Fruit fly (Drosophila melanogaster): ENCODE results near the gene CG1172.

CG1172 gene

DNA sequence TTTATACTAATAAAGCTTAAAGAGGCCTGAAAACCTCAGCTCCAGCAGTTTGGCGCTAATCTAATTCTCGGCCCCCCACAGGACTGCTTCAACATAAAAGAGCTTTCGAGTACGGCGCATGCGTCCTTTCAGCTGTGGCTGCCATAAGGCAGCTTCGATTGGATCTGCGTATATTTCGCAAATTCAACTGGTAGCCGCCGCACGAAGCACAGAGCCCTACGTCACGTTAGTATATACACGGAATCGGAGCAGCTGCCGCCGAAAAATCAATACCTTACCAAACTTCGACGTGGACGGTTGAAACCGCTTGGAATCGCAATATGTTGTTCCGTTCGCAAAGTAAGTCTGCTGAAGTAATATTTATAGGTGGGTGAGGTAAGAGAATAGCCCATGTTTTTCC lies 17.1 kb upstream of the CG1172 start, which contains the start of gene 7B2:
Gene 7B2 (plus strand): TSS at position 169 of the 400 bp plus-strand sequence.
- no peak for TF ChIP-seq dsf (GFP tag; optimal IDR thresholded peaks at IDR 0.05; ENCODE audit: borderline replicate concordance)
- no peak for TF ChIP-seq tai (GFP tag; optimal IDR thresholded peaks at IDR 0.05)
- TF ChIP-seq OdsH (GFP tag; optimal IDR thresholded peaks at IDR 0.05) = no peak
- TF ChIP-seq fru (GFP tag; optimal IDR thresholded peaks at IDR 0.05) = no peak
- TF ChIP-seq dl (GFP tag; optimal IDR thresholded peaks at IDR 0.05; ENCODE audit: insufficient read depth in 1 of 2, partially characterized antibody in 2 of 2) = no peak
- no peak for TF ChIP-seq ey (GFP tag; optimal IDR thresholded peaks at IDR 0.05)
- no peak for TF ChIP-seq N (GFP tag; optimal IDR thresholded peaks at IDR 0.05)
- no peak for TF ChIP-seq Myc (optimal IDR thresholded peaks at IDR 0.05)
- TF ChIP-seq sage (GFP tag; optimal IDR thresholded peaks at IDR 0.05) = no peak
- no peak for TF ChIP-seq br (GFP tag; optimal IDR thresholded peaks at IDR 0.05)
- no peak for TF ChIP-seq GATAd (GFP tag; optimal IDR thresholded peaks at IDR 0.05)
- no peak for TF ChIP-seq Hnf4 (GFP tag; optimal IDR thresholded peaks at IDR 0.05)
- TF ChIP-seq woc (GFP tag; optimal IDR thresholded peaks at IDR 0.05) = no peak
- no peak for TF ChIP-seq jim (GFP tag; optimal IDR thresholded peaks at IDR 0.05)

DNA sequence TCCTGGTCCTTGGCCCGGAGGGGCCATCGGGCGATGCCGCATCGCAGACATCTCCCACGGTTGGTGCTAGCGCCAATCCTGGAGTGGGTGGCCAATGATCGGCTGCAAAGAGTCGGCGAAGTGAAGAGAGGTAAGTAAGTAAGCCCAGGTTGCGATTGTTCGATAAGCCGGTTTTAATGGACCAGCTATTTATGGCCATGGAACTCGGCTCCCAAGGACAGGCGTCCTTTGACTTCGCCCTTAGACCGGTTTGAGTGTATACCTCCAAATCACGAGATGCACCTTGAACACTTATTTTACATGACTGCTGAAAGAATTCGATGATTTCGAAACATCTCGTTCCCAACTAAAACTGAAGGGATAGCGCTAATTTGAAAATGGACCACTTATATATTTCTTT lies 8.0 kb upstream of the CG1172 start:
- TF ChIP-seq fru (GFP tag; optimal IDR thresholded peaks at IDR 0.05) = peak; percentile 14
- no peak for TF ChIP-seq Dif (GFP tag; optimal IDR thresholded peaks at IDR 0.05; ENCODE audit: partially characterized antibody)
- TF ChIP-seq tai (GFP tag; optimal IDR thresholded peaks at IDR 0.05) = no peak
- TF ChIP-seq GATAd (GFP tag; optimal IDR thresholded peaks at IDR 0.05) = no peak
- no peak for TF ChIP-seq dsf (GFP tag; optimal IDR thresholded peaks at IDR 0.05; ENCODE audit: borderline replicate concordance)
- TF ChIP-seq Vsx2 (GFP tag; optimal IDR thresholded peaks at IDR 0.05; ENCODE audit: partially characterized antibody) = no peak
- TF ChIP-seq foxo (GFP tag; optimal IDR thresholded peaks at IDR 0.05) = no peak

DNA sequence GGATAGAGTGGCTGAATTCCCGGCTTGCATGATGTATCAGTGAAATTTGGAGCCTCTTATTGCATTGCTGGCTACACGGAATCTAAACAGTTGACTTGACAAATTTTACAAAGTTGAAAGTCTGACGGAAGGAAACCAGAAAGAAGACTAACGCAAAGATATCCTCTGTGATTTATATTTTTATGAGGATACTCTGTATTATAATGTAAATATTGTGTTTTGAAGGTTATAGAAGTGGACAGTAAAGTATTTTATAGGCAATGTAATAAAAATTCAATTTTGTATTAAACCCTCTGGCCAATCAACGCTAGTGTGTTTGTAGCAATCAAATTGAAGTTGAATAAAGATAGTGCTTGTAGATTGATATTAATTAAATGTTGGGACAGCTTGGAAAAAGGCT lies 6.2 kb upstream of the CG1172 start, which contains the start of gene CG14668:
Gene CG14668 (minus strand): TSS at position 101 of the 400 bp plus-strand sequence.
- TF ChIP-seq Sp1 (GFP tag; optimal IDR thresholded peaks at IDR 0.05) = no peak
- no peak for TF ChIP-seq CG9705 (GFP tag; optimal IDR thresholded peaks at IDR 0.05)
- no peak for TF ChIP-seq Dfd (GFP tag; optimal IDR thresholded peaks at IDR 0.05)
- TF ChIP-seq brk (GFP tag; optimal IDR thresholded peaks at IDR 0.05) = no peak
- no peak for TF ChIP-seq dsf (GFP tag; optimal IDR thresholded peaks at IDR 0.05; ENCODE audit: borderline replicate concordance)
- no peak for TF ChIP-seq Dif (GFP tag; optimal IDR thresholded peaks at IDR 0.05; ENCODE audit: partially characterized antibody)
- no peak for TF ChIP-seq Hr83 (GFP tag; optimal IDR thresholded peaks at IDR 0.05; ENCODE audit: poor library complexity, severe bottlenecking)
- no peak for TF ChIP-seq Jra (GFP tag; optimal IDR thresholded peaks at IDR 0.05)
- TF ChIP-seq rgr (GFP tag; optimal IDR thresholded peaks at IDR 0.05) = no peak
- no peak for TF ChIP-seq CG32264 (GFP tag; optimal IDR thresholded peaks at IDR 0.05)
- no peak for TF ChIP-seq N (GFP tag; optimal IDR thresholded peaks at IDR 0.05)
- TF ChIP-seq Myc (optimal IDR thresholded peaks at IDR 0.05) = no peak
- TF ChIP-seq sage (GFP tag; optimal IDR thresholded peaks at IDR 0.05) = no peak

DNA sequence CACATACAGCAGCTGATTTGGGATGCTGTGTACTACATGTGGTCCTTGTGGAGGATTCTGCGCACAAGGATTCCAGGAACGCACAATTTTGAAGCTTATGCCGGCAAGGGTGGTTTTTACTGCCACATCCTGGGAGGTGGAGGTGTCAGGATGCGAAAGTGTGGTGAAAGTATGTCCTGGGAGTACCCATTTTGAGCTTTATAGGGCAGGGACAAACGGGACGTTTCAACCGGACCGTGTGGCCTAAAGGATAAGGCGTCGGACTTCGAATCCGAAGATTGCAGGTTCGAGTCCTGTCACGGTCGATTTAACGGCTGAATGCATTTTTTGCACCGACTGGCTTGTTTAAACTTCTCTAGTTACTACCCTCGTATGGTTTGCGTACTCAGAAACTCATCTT lies 5.7 kb upstream of the CG1172 start:
- TF ChIP-seq fru (GFP tag; optimal IDR thresholded peaks at IDR 0.05) (no peak), dsf (GFP tag; optimal IDR thresholded peaks at IDR 0.05; ENCODE audit: borderline replicate concordance) (no peak), woc (GFP tag; optimal IDR thresholded peaks at IDR 0.05) (no peak), Hr78 (GFP tag; optimal IDR thresholded peaks at IDR 0.05) (no peak), psq (GFP tag; optimal IDR thresholded peaks at IDR 0.05) (no peak), usp (GFP tag; optimal IDR thresholded peaks at IDR 0.05) (no peak), Myc (optimal IDR thresholded peaks at IDR 0.05) (no peak), sv (GFP tag; optimal IDR thresholded peaks at IDR 0.05) (no peak), Jra (GFP tag; optimal IDR thresholded peaks at IDR 0.05) (no peak), Hr83 (GFP tag; optimal IDR thresholded peaks at IDR 0.05; ENCODE audit: poor library complexity, severe bottlenecking) (no peak), dmrt93B (GFP tag; optimal IDR thresholded peaks at IDR 0.05) (no peak), jim (GFP tag; optimal IDR thresholded peaks at IDR 0.05) (no peak), sage (GFP tag; optimal IDR thresholded peaks at IDR 0.05) (no peak), Vsx2 (GFP tag; optimal IDR thresholded peaks at IDR 0.05; ENCODE audit: partially characterized antibody) (no peak), ey (GFP tag; optimal IDR thresholded peaks at IDR 0.05) (no peak), rgr (GFP tag; optimal IDR thresholded peaks at IDR 0.05) (no peak)

DNA sequence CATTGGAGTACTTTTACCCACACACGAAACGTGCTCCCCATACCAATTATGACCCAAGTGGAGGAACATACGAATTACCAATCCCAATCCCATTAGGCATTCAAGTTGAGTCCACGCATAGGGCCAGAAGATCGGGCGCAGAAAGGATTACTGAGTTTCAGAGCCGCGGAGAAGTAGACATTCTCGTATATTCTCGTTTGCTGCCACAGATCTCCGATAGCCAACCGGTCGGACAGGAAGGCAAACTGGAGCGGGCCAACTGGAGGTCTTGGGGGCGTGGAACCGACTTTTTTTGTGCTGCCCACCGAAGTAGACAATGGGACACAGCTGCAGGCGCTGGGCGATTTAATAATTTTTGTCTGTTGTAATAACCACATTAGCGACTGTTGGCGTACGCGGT lies 4.7 kb upstream of the CG1172 start:
- no peak for TF ChIP-seq woc (GFP tag; optimal IDR thresholded peaks at IDR 0.05)
- no peak for TF ChIP-seq Rel (GFP tag; optimal IDR thresholded peaks at IDR 0.05)
- TF ChIP-seq Rel (tag; optimal IDR thresholded peaks at IDR 0.05) = no peak
- no peak for TF ChIP-seq rgr (GFP tag; optimal IDR thresholded peaks at IDR 0.05)
- no peak for TF ChIP-seq ey (GFP tag; optimal IDR thresholded peaks at IDR 0.05)
- TF ChIP-seq pan (optimal IDR thresholded peaks at IDR 0.05) = no peak
- no peak for TF ChIP-seq Sp1 (GFP tag; optimal IDR thresholded peaks at IDR 0.05)
- no peak for TF ChIP-seq lola (GFP tag; optimal IDR thresholded peaks at IDR 0.05)
- no peak for TF ChIP-seq Jra (GFP tag; optimal IDR thresholded peaks at IDR 0.05)
- TF ChIP-seq Myc (optimal IDR thresholded peaks at IDR 0.05) = no peak
- TF ChIP-seq jim (GFP tag; optimal IDR thresholded peaks at IDR 0.05) = no peak
- no peak for TF ChIP-seq Dfd (GFP tag; optimal IDR thresholded peaks at IDR 0.05)
- no peak for TF ChIP-seq br (GFP tag; optimal IDR thresholded peaks at IDR 0.05)
